Worm (Caenorhabditis elegans): ENCODE data around the gene Y55F3BR.2.

The Y55F3BR.2 gene

DNA sequence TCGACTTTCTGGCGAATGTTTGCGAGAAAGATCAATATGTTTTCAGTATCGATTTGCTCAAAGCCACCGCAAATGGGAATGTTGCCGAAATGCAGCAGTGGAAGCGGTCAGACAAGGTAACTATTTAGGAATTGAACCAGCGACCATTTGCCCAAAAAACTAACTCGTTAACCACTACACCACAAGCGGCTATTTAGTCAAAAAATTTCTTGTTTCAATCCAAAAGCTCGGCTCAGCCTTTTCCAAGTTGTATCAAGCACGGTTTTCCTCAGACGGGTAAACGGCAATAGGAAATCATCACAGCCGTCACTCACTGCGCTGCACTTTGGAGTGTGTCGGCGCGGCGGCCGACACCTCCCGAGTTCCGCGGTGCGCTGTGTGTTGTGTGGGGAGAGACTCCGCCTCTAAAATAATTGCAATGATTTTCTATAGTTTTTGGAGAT, 8.1 kb downstream of the Y55F3BR.2 start (continued):
- TF ChIP-seq T20F7.1 (GFP tag; optimal IDR thresholded peaks at IDR 0.05) (no peak), lin-15B (tag; optimal IDR thresholded peaks at IDR 0.05) (no peak), tra-1 (GFP tag; IDR thresholded peaks at IDR 0.05) (0 out of 2 replicates have a peak, but pooled peaks have one; percentile 38), F26F4.8 (GFP tag; conservative IDR thresholded peaks at IDR 0.05) (no peak), daf-12 (tag; optimal IDR thresholded peaks at IDR 0.05) (no peak), dmd-8 (GFP tag; IDR thresholded peaks at IDR 0.05) (0 out of 2 replicates have a peak, but pooled peaks have one; percentile 22), mep-1 (tag; optimal IDR thresholded peaks at IDR 0.05) (peak; percentile 93), ceh-44 (GFP tag; IDR thresholded peaks at IDR 0.05) (peak; percentile 47; the same call in 1 of the 2 replicates), rbr-2 (tag; optimal IDR thresholded peaks at IDR 0.05) (peak; percentile 69), hif-1 (tag; optimal IDR thresholded peaks at IDR 0.05) (peak in 1 of 2 experiments; percentile 42), dmd-9 (GFP tag; IDR thresholded peaks at IDR 0.05) (0 out of 2 replicates have a peak, but pooled peaks have one; percentile 7), ZK546.5 (tag; optimal IDR thresholded peaks at IDR 0.05) (no peak), arid-1 (GFP tag; conservative IDR thresholded peaks at IDR 0.05) (peak; percentile 74; the same call in 1 of the 2 replicates), aha-1 (tag) (peak; percentile 95), zfp-3 (GFP tag; conservative IDR thresholded peaks at IDR 0.05) (0 out of 2 replicates have a peak, but pooled peaks have one; percentile 36), unc-39 (tag; optimal IDR thresholded peaks at IDR 0.05) (no peak), ceh-62 (tag; optimal IDR thresholded peaks at IDR 0.05) (no peak), lin-1 (GFP tag; IDR thresholded peaks at IDR 0.05) (peak; percentile 50; the same call in 1 of the 2 replicates), lin-38 (GFP tag; IDR thresholded peaks at IDR 0.05) (peak; percentile 86), zag-1 (tag; optimal IDR thresholded peaks at IDR 0.05) (no peak), duxl-1 (tag; optimal IDR thresholded peaks at IDR 0.05; ENCODE audit: poor library complexity) (peak; percentile 79), ceh-32 (tag; optimal IDR thresholded peaks at IDR 0.05; ENCODE audit: poor library complexity) (no peak), nhr-237 (tag; optimal IDR thresholded peaks at IDR 0.05) (no peak), zfp-2 (tag; optimal IDR thresholded peaks at IDR 0.05) (no peak), ztf-11 (tag; optimal IDR thresholded peaks at IDR 0.05) (no peak), spr-3 (GFP tag; optimal IDR thresholded peaks at IDR 0.05) (peak; percentile 79), ces-1 (GFP tag; optimal IDR thresholded peaks at IDR 0.05) (no peak), nhr-77 (tag; optimal IDR thresholded peaks at IDR 0.05) (peak; percentile 2), madf-5 (GFP tag; IDR thresholded peaks at IDR 0.05) (no peak), lsy-2 (tag; optimal IDR thresholded peaks at IDR 0.05) (peak; percentile 50 to 73), Y75B8A.6 (GFP tag; IDR thresholded peaks at IDR 0.05) (peak; percentile 36; the same call in 1 of the 2 replicates), lin-13 (GFP tag; optimal IDR thresholded peaks at IDR 0.05) (peak; percentile 92), mdl-1 (tag; optimal IDR thresholded peaks at IDR 0.05) (peak in 1 of 2 experiments; percentile 11)

DNA sequence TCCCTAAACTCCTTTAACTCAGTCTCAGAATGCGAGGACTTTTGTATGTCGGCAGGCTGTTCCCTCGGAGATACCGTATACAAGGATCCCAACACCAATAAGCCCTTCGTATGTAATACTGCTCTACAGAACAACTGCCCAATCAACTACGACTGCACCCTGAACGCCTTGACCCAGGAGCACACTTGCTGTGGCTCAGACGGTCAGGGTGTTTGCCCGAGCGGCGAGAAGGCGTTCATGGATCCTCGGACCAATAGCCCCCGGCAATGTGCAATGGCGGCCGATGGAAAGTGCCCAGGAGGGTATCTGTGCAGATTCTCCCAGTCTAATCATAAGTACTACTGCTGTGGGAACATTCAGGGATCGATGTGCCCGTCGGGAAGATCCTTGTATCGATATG, 10.0 kb downstream of the Y55F3BR.2 start:
- TF ChIP-seq Y75B8A.6 (GFP tag; IDR thresholded peaks at IDR 0.05): no peak
- peak; percentile 56; the same call in 1 of the 2 replicates for TF ChIP-seq set-16 (GFP tag; IDR thresholded peaks at IDR 0.05)
- TF ChIP-seq unc-39 (tag; optimal IDR thresholded peaks at IDR 0.05): no peak
- TF ChIP-seq madf-5 (GFP tag; IDR thresholded peaks at IDR 0.05): no peak
- no peak for TF ChIP-seq zfp-2 (tag; optimal IDR thresholded peaks at IDR 0.05)

DNA sequence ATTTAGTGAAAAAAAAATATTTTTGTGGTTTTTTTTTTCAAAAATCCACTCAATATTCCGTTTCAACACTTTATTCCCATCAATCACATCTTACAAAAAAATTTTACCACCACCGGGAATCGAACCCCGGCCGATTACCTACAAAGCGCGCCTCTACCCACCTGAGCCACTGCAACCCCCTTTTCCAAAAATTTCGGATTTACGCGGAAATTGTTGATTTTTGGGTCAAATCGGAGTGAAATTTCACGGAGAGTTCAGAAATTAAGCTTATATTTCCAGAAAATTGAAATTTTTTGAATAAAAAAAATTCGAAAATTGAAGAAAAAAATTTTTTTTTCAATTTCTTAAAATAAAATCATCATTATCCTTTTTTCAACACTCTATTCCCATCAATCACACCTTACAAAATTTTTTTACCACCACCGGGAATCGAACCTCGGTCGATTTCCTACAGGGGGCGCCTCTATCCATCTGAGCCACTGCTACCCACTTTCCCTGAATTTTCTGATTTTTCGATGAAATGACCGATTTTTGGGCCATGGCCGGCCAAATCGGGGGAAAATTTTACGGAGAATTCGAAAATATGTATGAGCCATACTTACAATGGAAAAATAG, 14.6 kb downstream of the Y55F3BR.2 start:
- TF ChIP-seq lin-38 (GFP tag; IDR thresholded peaks at IDR 0.05): peak; percentile 30; the same call in 1 of the 2 replicates
- no peak for TF ChIP-seq daf-16 (GFP tag; optimal IDR thresholded peaks at IDR 0.05)
- TF ChIP-seq daf-16 (tag; optimal IDR thresholded peaks at IDR 0.05): no peak
- no peak for TF ChIP-seq zag-1 (tag; optimal IDR thresholded peaks at IDR 0.05)

Data from whole organism, L4 larva.